Worm (Caenorhabditis elegans) whole organism, L2 larva: ENCODE measurements around the gene ndnf-1.

Experiments used
- F13H6.1 ChIP-seq: sonication (generic microtip); optimal IDR thresholded peaks from 2 replicates; lab custom pipeline; 2016; ENCODE audit warnings: missing genetic modification characterization, missing compliant biosample characterization
- R02D3.7 ChIP-seq: fragments of 150-350 bp; optimal IDR thresholded peaks from 2 replicates; lab custom pipeline; 2014; ENCODE audit warnings: missing biosample characterization, missing genetic modification characterization
- Y55F3AM.14 ChIP-seq: fragments of 200-800 bp; sonication (Bioruptor generic); optimal IDR thresholded peaks from 2 replicates; lab custom pipeline; 2018; ENCODE audit warnings: mild to moderate bottlenecking, missing genetic modification characterization, missing compliant biosample characterization
- ZK546.5 ChIP-seq: sonication (generic microtip); optimal IDR thresholded peaks from 2 replicates; lab custom pipeline; 2017; ENCODE audit warnings: missing biosample characterization, missing genetic modification characterization
- alr-1 ChIP-seq: fragments of 150-350 bp; optimal IDR thresholded peaks from 2 replicates; lab custom pipeline; 2014; ENCODE audit warnings: missing biosample characterization, missing genetic modification characterization
- aly-2 ChIP-seq: fragments of 150-350 bp; optimal IDR thresholded peaks from 2 replicates; lab custom pipeline; 2014; ENCODE audit warnings: missing biosample characterization, missing genetic modification characterization
- blmp-1 ChIP-seq: sonication (generic microtip); optimal IDR thresholded peaks from 2 replicates; lab custom pipeline; 2017; ENCODE audit warnings: missing genetic modification characterization, mild to moderate bottlenecking, missing compliant biosample characterization, antibody characterized with exemption, moderate library complexity; ENCODE audit not compliant: insufficient read depth
- ceh-16 ChIP-seq: fragments of 150-350 bp; optimal IDR thresholded peaks from 2 replicates; lab custom pipeline; 2014; ENCODE audit warnings: missing biosample characterization, missing genetic modification characterization
- ceh-82 ChIP-seq: fragments of 150-350 bp; optimal IDR thresholded peaks from 2 replicates; lab custom pipeline; 2014; ENCODE audit warnings: missing biosample characterization, missing genetic modification characterization
- crh-2 ChIP-seq: sonication (generic microtip); optimal IDR thresholded peaks from 2 replicates; lab custom pipeline; 2017; ENCODE audit warnings: missing biosample characterization, missing genetic modification characterization
- dmd-4 ChIP-seq: sonication (generic microtip); optimal IDR thresholded peaks from 2 replicates; lab custom pipeline; 2017; ENCODE audit warnings: missing biosample characterization, missing genetic modification characterization
- elt-3 ChIP-seq: sonication (generic microtip); optimal IDR thresholded peaks from 2 replicates; lab custom pipeline; 2017; ENCODE audit warnings: missing biosample characterization, missing genetic modification characterization
- fos-1 ChIP-seq: fragments of 150-350 bp; optimal IDR thresholded peaks from 2 replicates; lab custom pipeline; 2014; ENCODE audit warnings: missing biosample characterization, missing genetic modification characterization
- gmeb-1 ChIP-seq: fragments of 150-350 bp; optimal IDR thresholded peaks from 2 replicates; lab custom pipeline; 2014; ENCODE audit warnings: missing biosample characterization, missing genetic modification characterization
- lin-11 ChIP-seq: fragments of 150-350 bp; sonication (generic microtip); optimal IDR thresholded peaks from 2 replicates; lab custom pipeline; 2014; ENCODE audit warnings: missing biosample characterization, missing genetic modification characterization, inconsistent platforms, mixed read lengths
- lin-13 ChIP-seq: fragments of 150-350 bp; optimal IDR thresholded peaks from 2 replicates; lab custom pipeline; 2014; ENCODE audit warnings: missing biosample characterization, missing genetic modification reagents, missing genetic modification characterization
- lin-39 ChIP-seq: fragments of 150-350 bp; optimal IDR thresholded peaks from 2 replicates; lab custom pipeline; 2014; ENCODE audit warnings: missing biosample characterization, missing genetic modification reagents, missing genetic modification characterization
- lsy-2 ChIP-seq, 2 experiments: fragments of 150-350 bp in 1 of 2; sonication (generic microtip) in 1 of 2; optimal IDR thresholded peaks; 2 replicates each; lab custom pipeline; 2014 to 2017; ENCODE audit warnings: missing biosample characterization in 2 of 2, missing genetic modification characterization in 2 of 2
- mab-5 ChIP-seq: fragments of 150-350 bp; optimal IDR thresholded peaks from 2 replicates; lab custom pipeline; 2014; ENCODE audit warnings: missing biosample characterization, missing genetic modification characterization
- mdl-1 ChIP-seq, 2 experiments: fragments of 150-350 bp in 1 of 2; sonication (generic microtip) in 1 of 2; optimal IDR thresholded peaks; 2 replicates each; lab custom pipeline; 2017; ENCODE audit warnings: missing biosample characterization in 2 of 2, missing genetic modification characterization in 2 of 2
- nhr-11 ChIP-seq: fragments of 150-350 bp; optimal IDR thresholded peaks from 2 replicates; lab custom pipeline; 2014; ENCODE audit warnings: missing biosample characterization, missing genetic modification characterization
- nhr-12 ChIP-seq: fragments of 150-350 bp; optimal IDR thresholded peaks from 2 replicates; lab custom pipeline; 2014; ENCODE audit warnings: missing biosample characterization, missing genetic modification characterization
- nhr-129 ChIP-seq: fragments of 150-350 bp; optimal IDR thresholded peaks from 2 replicates; lab custom pipeline; 2014; ENCODE audit warnings: missing biosample characterization, missing genetic modification characterization
- nhr-237 ChIP-seq: fragments of 150-350 bp; optimal IDR thresholded peaks from 2 replicates; lab custom pipeline; 2014; ENCODE audit warnings: missing biosample characterization, missing genetic modification characterization
- nhr-25 ChIP-seq: fragments of 150-350 bp; sonication (generic microtip); optimal IDR thresholded peaks from 3 replicates; lab custom pipeline; 2014; ENCODE audit warnings: missing biosample characterization, missing genetic modification characterization
- nhr-6 ChIP-seq: fragments of 150-350 bp; optimal IDR thresholded peaks from 2 replicates; lab custom pipeline; 2014; ENCODE audit warnings: missing biosample characterization, missing genetic modification characterization
- peb-1 ChIP-seq: fragments of 150-350 bp; optimal IDR thresholded peaks from 2 replicates; lab custom pipeline; 2014; ENCODE audit warnings: missing biosample characterization, missing genetic modification characterization
- sem-4 ChIP-seq: fragments of 150-350 bp; optimal IDR thresholded peaks from 2 replicates; lab custom pipeline; 2014; ENCODE audit warnings: missing biosample characterization, missing genetic modification reagents, missing genetic modification characterization
- skn-1 ChIP-seq: sonication (generic microtip); optimal IDR thresholded peaks from 2 replicates; lab custom pipeline; 2017; ENCODE audit warnings: missing biosample characterization, missing genetic modification characterization
- sma-9 ChIP-seq, 2 experiments: fragments of 150-350 bp in 1 of 2; sonication (generic microtip) in 1 of 2; optimal IDR thresholded peaks; 2 replicates each; lab custom pipeline; 2014 to 2016; ENCODE audit warnings: missing genetic modification characterization in 2 of 2, mild to moderate bottlenecking in 1 of 2, missing biosample characterization in 1 of 2, missing compliant biosample characterization in 1 of 2, missing genetic modification reagents in 1 of 2, moderate library complexity in 1 of 2
- snpc-4 ChIP-seq: fragments of 150-350 bp; optimal IDR thresholded peaks from 2 replicates; lab custom pipeline; 2014; ENCODE audit warnings: missing biosample characterization, missing genetic modification characterization
- unc-55 ChIP-seq: fragments of 150-350 bp; sonication (generic microtip); optimal IDR thresholded peaks from 3 replicates; lab custom pipeline; 2014; ENCODE audit warnings: missing biosample characterization, missing genetic modification reagents, missing genetic modification characterization
- unc-62 ChIP-seq: fragments of 150-350 bp; optimal IDR thresholded peaks from 2 replicates; lab custom pipeline; 2014; ENCODE audit warnings: missing biosample characterization, missing genetic modification reagents, missing genetic modification characterization
- zag-1 ChIP-seq: fragments of 150-350 bp; optimal IDR thresholded peaks from 2 replicates; lab custom pipeline; 2014; ENCODE audit warnings: missing biosample characterization, missing genetic modification characterization
- ztf-1 ChIP-seq: fragments of 200-800 bp; sonication (Bioruptor generic); conservative IDR thresholded peaks from 2 replicates; pipeline ENCODE4 v1.3.6; 2022; ENCODE audit warnings: missing genetic modification characterization, missing compliant biosample characterization
- ztf-4 ChIP-seq: fragments of 150-350 bp; optimal IDR thresholded peaks from 2 replicates; lab custom pipeline; 2014; ENCODE audit warnings: missing biosample characterization, missing genetic modification characterization

The ndnf-1 gene

DNA sequence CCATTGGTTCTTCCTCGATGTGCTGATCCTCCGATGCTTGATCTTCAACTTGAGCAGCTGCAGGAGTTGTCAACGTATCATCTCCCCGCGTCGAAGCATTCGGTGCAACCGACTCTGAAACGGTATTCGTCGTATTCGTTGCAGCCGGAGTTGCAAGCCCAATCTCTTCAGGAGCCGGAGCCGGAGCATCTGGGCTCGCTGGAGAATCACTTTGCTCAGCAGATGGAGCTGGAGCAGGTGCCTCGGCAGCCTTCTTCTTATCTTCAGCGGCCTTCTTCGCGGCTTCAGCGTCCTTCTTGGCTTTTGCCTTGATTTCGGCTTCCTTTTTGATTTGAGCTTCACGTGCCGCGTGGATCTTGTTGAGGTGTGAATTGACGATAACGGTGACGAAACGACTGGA is 10.0 kb upstream of the ndnf-1 start:
- TF ChIP-seq Y55F3AM.14 (no peak), aly-2 (tag; lab: Kevin White, UChicago) (no peak), mdl-1 (tag; optimal IDR thresholded peaks at IDR 0.05; lab: Kevin White, UChicago) (no peak), lin-13 (GFP tag; lab: Kevin White, UChicago) (no peak), nhr-6 (tag; lab: Kevin White, UChicago) (no peak), alr-1 (tag; lab: Kevin White, UChicago) (no peak), dmd-4 (tag; lab: Kevin White, UChicago) (no peak), nhr-12 (tag; lab: Kevin White, UChicago) (no peak), nhr-11 (tag; lab: Kevin White, UChicago) (no peak), peb-1 (tag; lab: Kevin White, UChicago) (no peak), F13H6.1 (no peak), lin-39 (tag; lab: Kevin White, UChicago) (no peak), skn-1 (tag; lab: Kevin White, UChicago) (no peak), zag-1 (tag; lab: Kevin White, UChicago) (no peak), lsy-2 (tag; optimal IDR thresholded peaks at IDR 0.05; lab: Kevin White, UChicago) (no peak), ceh-16 (tag; lab: Kevin White, UChicago) (no peak)

DNA sequence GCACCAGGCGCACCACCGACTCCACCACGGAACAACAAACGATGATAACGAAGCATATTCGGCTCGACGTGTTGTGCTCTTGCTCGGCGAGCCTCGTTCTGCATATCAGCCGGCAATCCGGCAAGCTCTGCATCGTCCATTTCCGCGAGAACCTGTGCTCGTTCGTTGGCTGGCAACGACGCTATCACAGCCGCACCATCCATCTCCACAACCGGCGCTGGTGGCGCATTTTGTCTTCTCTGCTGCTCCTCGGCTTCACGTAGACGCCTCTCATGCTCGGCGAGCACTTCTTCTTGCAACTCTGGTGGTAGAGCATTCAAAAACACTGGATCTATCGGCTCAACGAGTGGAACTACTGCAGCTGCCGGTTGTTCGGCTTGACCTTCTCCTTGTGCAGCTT is 9.2 kb upstream of the ndnf-1 start:
- TF ChIP-seq Y55F3AM.14 (no peak), alr-1 (tag; lab: Kevin White, UChicago) (no peak), nhr-6 (tag; lab: Kevin White, UChicago) (no peak), nhr-11 (tag; lab: Kevin White, UChicago) (no peak), mab-5 (tag; lab: Kevin White, UChicago) (no peak), R02D3.7 (tag; lab: Kevin White, UChicago) (no peak), unc-55 (GFP tag; lab: Kevin White, UChicago) (no peak), unc-62 (GFP tag; lab: Kevin White, UChicago) (no peak), nhr-237 (tag; lab: Kevin White, UChicago) (no peak), sma-9 (GFP tag; optimal IDR thresholded peaks at IDR 0.05; lab: Kevin White, UChicago) (no peak), sma-9 (tag; optimal IDR thresholded peaks at IDR 0.05; lab: Kevin White, UChicago) (no peak), crh-2 (tag; lab: Kevin White, UChicago) (no peak), nhr-25 (tag; lab: Kevin White, UChicago) (no peak), mdl-1 (tag; optimal IDR thresholded peaks at IDR 0.05; lab: Kevin White, UChicago) (no peak), elt-3 (tag; lab: Kevin White, UChicago) (no peak)

DNA sequence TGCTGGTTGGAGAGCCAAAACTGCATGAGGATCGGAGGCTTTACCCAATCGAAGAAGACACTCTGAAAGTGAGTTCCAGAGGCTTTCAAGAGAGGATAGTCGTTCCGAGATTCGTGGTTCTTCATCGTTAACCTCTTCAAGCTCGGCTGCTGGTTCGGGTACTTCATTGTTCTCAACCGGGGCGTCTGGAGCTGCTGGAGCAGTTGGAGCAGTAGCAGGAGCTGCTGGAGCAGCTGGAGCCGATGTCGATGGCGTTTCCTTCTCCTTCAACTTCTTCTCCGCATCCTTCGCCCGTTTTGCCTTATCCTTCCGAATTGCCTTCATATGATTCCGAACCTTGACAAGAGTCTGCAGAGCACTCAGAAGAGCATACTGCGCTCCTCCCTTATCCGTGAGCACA is 6.6 kb upstream of the ndnf-1 start:
- no peak for TF ChIP-seq R02D3.7 (tag; lab: Kevin White, UChicago)
- no peak for TF ChIP-seq ceh-82 (tag; lab: Kevin White, UChicago)
- TF ChIP-seq blmp-1 (tag; lab: Kevin White, UChicago): no peak
- no peak for TF ChIP-seq ztf-4
- no peak for TF ChIP-seq sem-4 (tag; lab: Kevin White, UChicago)
- TF ChIP-seq, all 48 proteins: peak for 0

DNA sequence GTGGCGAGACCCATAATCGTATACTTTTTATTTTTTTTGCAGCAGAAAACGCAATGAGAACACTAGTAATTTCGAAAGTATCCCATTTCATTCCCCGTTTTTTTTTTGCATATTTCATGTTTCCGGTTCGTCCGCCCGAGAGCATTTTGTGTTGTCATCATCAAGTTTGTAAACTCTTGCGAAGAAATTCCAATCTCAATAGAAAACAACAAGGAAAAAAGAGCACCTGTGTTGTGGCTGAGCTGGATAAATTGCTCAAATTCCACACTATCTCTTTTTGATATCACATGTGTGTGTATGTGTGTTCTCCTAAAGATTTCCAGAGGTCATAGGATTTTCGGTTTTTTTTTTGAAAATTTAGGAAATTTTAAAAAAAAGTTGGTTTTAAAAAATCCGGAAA is 3.3 kb upstream of the ndnf-1 start:
- no peak for TF ChIP-seq ceh-16 (tag; lab: Kevin White, UChicago)
- TF ChIP-seq snpc-4 (tag; lab: Kevin White, UChicago): no peak
- no peak for TF ChIP-seq lin-11 (tag; lab: Kevin White, UChicago)
- TF ChIP-seq ztf-1: no peak
- TF ChIP-seq gmeb-1 (tag; lab: Kevin White, UChicago): no peak

DNA sequence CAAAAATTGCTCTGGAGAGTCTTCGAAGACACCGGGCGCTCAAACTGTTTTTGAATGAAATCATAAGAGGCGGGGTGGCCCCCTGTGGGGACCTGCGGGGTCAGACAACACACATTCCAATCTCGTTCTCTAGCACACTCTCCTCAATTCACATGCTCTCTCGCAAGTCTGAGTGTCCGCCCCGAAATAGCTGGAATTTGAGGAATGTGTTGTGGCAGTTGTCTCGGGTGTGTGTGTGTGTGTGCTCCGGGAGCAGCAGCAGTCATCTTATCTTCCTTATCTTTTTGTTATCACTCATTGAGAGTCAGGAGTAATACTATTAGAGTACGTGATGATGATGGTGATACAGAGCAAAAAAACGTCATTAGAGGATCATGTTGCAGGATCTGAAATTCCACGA is 1.1 kb upstream of the ndnf-1 start:
- TF ChIP-seq F13H6.1 (peak; percentile 71), nhr-12 (tag; lab: Kevin White, UChicago) (no peak), sma-9 (GFP tag; optimal IDR thresholded peaks at IDR 0.05; lab: Kevin White, UChicago) (peak; percentile 83), sma-9 (tag; optimal IDR thresholded peaks at IDR 0.05; lab: Kevin White, UChicago) (no peak), fos-1 (tag; lab: Kevin White, UChicago) (peak; percentile 72), ZK546.5 (no peak), lsy-2 (tag; optimal IDR thresholded peaks at IDR 0.05; lab: Kevin White, UChicago) (peak in 1 of 2 experiments; percentile 50), nhr-129 (tag; lab: Kevin White, UChicago) (peak; percentile 61), ztf-4 (no peak)
